Fruit fly (Drosophila melanogaster) whole organism: ENCODE data around the gene Proc-R.
A peak's percentile ranks its signal among the peaks of the same experiment; 100 is the strongest.

Experiments used
- CG8478 ChIP-seq: fragments of >200 bp; optimal IDR thresholded peaks from 2 replicates; lab custom pipeline; 2018; ENCODE audit warnings: inconsistent platforms
- Dll ChIP-seq: fragments of >200 bp; optimal IDR thresholded peaks from 2 replicates; lab custom pipeline; 2017
- EcR ChIP-seq, 2 experiments: fragments of >200 bp; optimal IDR thresholded peaks; 2 replicates each; lab custom pipeline; 2017; ENCODE audit warnings: missing biosample characterization in 2 of 2, missing genetic modification characterization in 2 of 2, missing genetic modification reagents in 2 of 2
- pan ChIP-seq: fragments of >200 bp; optimal IDR thresholded peaks from 2 replicates; lab custom pipeline; 2017
- psq ChIP-seq: fragments of >200 bp; optimal IDR thresholded peaks from 2 replicates; lab custom pipeline; 2017
- usp ChIP-seq: fragments of >200 bp; optimal IDR thresholded peaks from 2 replicates; lab custom pipeline; 2017; ENCODE audit warnings: missing biosample characterization, missing genetic modification characterization, mixed read lengths

The Proc-R gene

dm6 chrX:4679813-4680381 is 27.8 kb upstream of the Proc-R start:
- no peak for TF ChIP-seq Dll (lab: Kevin White, UChicago)

dm6 chrX:4684444-4684924 is 23.2 kb upstream of the Proc-R start:
- peak; percentile 78 for TF ChIP-seq CG8478
- TF ChIP-seq usp (GFP tag; lab: Kevin White, UChicago), result no peak
- no peak for TF ChIP-seq psq (lab: Kevin White, UChicago)
- no peak for TF ChIP-seq pan (lab: Kevin White, UChicago)
- TF ChIP-seq EcR (GFP tag; optimal IDR thresholded peaks at IDR 0.05; lab: Kevin White, UChicago), result no peak
- peak; percentile 19 for TF ChIP-seq Dll (lab: Kevin White, UChicago)

dm6 chrX:4686150-4686549 is 21.6 kb upstream of the Proc-R start:
- TF ChIP-seq CG8478 (peak; percentile 80), usp (GFP tag; lab: Kevin White, UChicago) (no peak)

dm6 chrX:4686723-4687122 is 21.0 kb upstream of the Proc-R start, which contains the start of gene Pp2C1:
TSS of gene Pp2C1 (minus strand) at chrX:4686903.
- TF ChIP-seq pan (lab: Kevin White, UChicago) (no peak), psq (lab: Kevin White, UChicago) (no peak), CG8478 (no peak), Dll (lab: Kevin White, UChicago) (no peak), usp (GFP tag; lab: Kevin White, UChicago) (no peak), EcR (GFP tag; optimal IDR thresholded peaks at IDR 0.05; lab: Kevin White, UChicago) (no peak)

- TF ChIP-seq usp (GFP tag; lab: Kevin White, UChicago) (no peak), EcR (GFP tag; optimal IDR thresholded peaks at IDR 0.05; lab: Kevin White, UChicago) (no peak), psq (lab: Kevin White, UChicago) (no peak), Dll (lab: Kevin White, UChicago) (no peak), CG8478 (no peak), pan (lab: Kevin White, UChicago) (no peak)
Observed at dm6 chrX:4687778-4688399, 19.8 kb upstream of the Proc-R start, which contains the start of gene ctp. TSS of gene ctp (plus strand) at chrX:4687800.

dm6 chrX:4690767-4691166 is 16.9 kb upstream of the Proc-R start:
- TF ChIP-seq pan (lab: Kevin White, UChicago) (no peak), psq (lab: Kevin White, UChicago) (no peak), EcR (GFP tag; optimal IDR thresholded peaks at IDR 0.05; lab: Kevin White, UChicago) (no peak)

dm6 chrX:4691226-4691625 is 16.5 kb upstream of the Proc-R start:
- no peak for TF ChIP-seq Dll (lab: Kevin White, UChicago)
- no peak for TF ChIP-seq usp (GFP tag; lab: Kevin White, UChicago)
- no peak for TF ChIP-seq psq (lab: Kevin White, UChicago)
- TF ChIP-seq pan (lab: Kevin White, UChicago), result no peak
- TF ChIP-seq CG8478, result no peak
- TF ChIP-seq EcR (GFP tag; optimal IDR thresholded peaks at IDR 0.05; lab: Kevin White, UChicago), result no peak

dm6 chrX:4692963-4693362 is 14.8 kb upstream of the Proc-R start:
- TF ChIP-seq CG8478 (no peak), Dll (lab: Kevin White, UChicago) (no peak), EcR (GFP tag; optimal IDR thresholded peaks at IDR 0.05; lab: Kevin White, UChicago) (no peak), psq (lab: Kevin White, UChicago) (no peak), pan (lab: Kevin White, UChicago) (no peak), usp (GFP tag; lab: Kevin White, UChicago) (no peak)

dm6 chrX:4694104-4694503 is 13.6 kb upstream of the Proc-R start:
- TF ChIP-seq psq (lab: Kevin White, UChicago) (no peak), pan (lab: Kevin White, UChicago) (no peak), EcR (GFP tag; optimal IDR thresholded peaks at IDR 0.05; lab: Kevin White, UChicago) (no peak), usp (GFP tag; lab: Kevin White, UChicago) (no peak), Dll (lab: Kevin White, UChicago) (no peak), CG8478 (no peak)

dm6 chrX:4699370-4699769 is 8.3 kb upstream of the Proc-R start:
- no peak for TF ChIP-seq Dll (lab: Kevin White, UChicago)
- TF ChIP-seq usp (GFP tag; lab: Kevin White, UChicago), result no peak
- TF ChIP-seq CG8478, result no peak
- TF ChIP-seq pan (lab: Kevin White, UChicago), result no peak
- no peak for TF ChIP-seq EcR (GFP tag; optimal IDR thresholded peaks at IDR 0.05; lab: Kevin White, UChicago)
- no peak for TF ChIP-seq psq (lab: Kevin White, UChicago)

- TF ChIP-seq CG8478 (no peak), psq (lab: Kevin White, UChicago) (no peak), usp (GFP tag; lab: Kevin White, UChicago) (no peak), EcR (GFP tag; optimal IDR thresholded peaks at IDR 0.05; lab: Kevin White, UChicago) (no peak), pan (lab: Kevin White, UChicago) (no peak), Dll (lab: Kevin White, UChicago) (no peak)
Observed at dm6 chrX:4699775-4700174, 7.9 kb upstream of the Proc-R start.

- TF ChIP-seq pan (lab: Kevin White, UChicago) (no peak), EcR (GFP tag; optimal IDR thresholded peaks at IDR 0.05; lab: Kevin White, UChicago) (no peak), psq (lab: Kevin White, UChicago) (no peak), usp (GFP tag; lab: Kevin White, UChicago) (no peak), Dll (lab: Kevin White, UChicago) (no peak), CG8478 (no peak)
Observed at dm6 chrX:4702118-4702517, 5.6 kb upstream of the Proc-R start, which contains the start of gene Pdha. TSS of gene Pdha (plus strand) at chrX:4702284.
